Worm (Caenorhabditis elegans): ENCODE results near the gene F55G7.5.
A peak's percentile ranks its signal among the peaks of the same experiment; 100 is the strongest.

Gene F55G7.5

DNA sequence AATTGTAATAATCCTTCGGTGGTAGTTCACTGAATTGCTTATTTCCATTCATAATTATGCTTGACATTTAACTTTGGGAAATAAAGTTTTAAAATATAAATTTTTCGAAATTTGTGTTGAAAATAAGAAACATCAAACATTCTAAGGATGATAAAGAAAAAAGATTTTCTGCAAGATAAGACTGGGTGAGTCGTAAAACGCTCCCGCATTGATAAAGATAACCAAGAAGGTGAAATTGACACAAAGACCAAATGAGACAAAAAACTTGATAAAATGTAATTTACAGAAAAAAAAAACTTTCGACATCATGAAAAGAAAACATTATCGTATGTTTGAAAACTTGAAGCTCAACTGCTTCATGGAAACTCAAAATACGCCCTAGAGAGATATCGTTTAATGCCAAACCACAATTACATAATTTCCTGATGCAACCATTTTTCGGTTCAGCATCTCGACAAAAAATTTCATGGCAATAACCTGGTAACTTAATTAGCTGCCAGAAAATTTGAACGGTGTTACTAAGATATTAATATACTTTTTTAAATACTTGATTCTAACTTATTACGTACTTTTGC lies 29.4 kb upstream of the F55G7.5 start (continued):
- TF ChIP-seq hrde-1 (tag; optimal IDR thresholded peaks at IDR 0.05; ENCODE audit: borderline replicate concordance) (no peak), lin-26 (GFP tag; IDR thresholded peaks at IDR 0.05) (no peak; the same call in 1 of the 2 replicates), ceh-100 (GFP tag; IDR thresholded peaks at IDR 0.05) (peak; percentile 12; the same call in 1 of the 2 replicates), mel-28 (tag; optimal IDR thresholded peaks at IDR 0.05; ENCODE audit: borderline replicate concordance) (no peak), B0261.1 (tag; optimal IDR thresholded peaks at IDR 0.05) (peak; percentile 2), Y53G8AR.9 (GFP tag; conservative IDR thresholded peaks at IDR 0.05) (peak; percentile 52; the same call in 1 of the 2 replicates), ccch-3 (GFP tag; optimal IDR thresholded peaks at IDR 0.05) (no peak), lag-1 (GFP tag; IDR thresholded peaks at IDR 0.05) (no peak), attf-3 (GFP tag; conservative IDR thresholded peaks at IDR 0.05) (no peak), T26A5.8 (tag; optimal IDR thresholded peaks at IDR 0.05) (peak; percentile 11), cebp-1 (GFP tag; IDR thresholded peaks at IDR 0.05) (no peak), cebp-1 (tag; optimal IDR thresholded peaks at IDR 0.05) (peak; percentile 30), gei-17 (GFP tag; optimal IDR thresholded peaks at IDR 0.05) (no peak), nhr-80 (tag; optimal IDR thresholded peaks at IDR 0.05) (peak; percentile 59), bed-1 (GFP tag; IDR thresholded peaks at IDR 0.05) (no peak), rpc-1 (optimal IDR thresholded peaks at IDR 0.05) (no peak), rpc-1 (tag; optimal IDR thresholded peaks at IDR 0.05) (no peak), ztf-6 (GFP tag; IDR thresholded peaks at IDR 0.05) (no peak), Y56A3A.18 (GFP tag; IDR thresholded peaks at IDR 0.05) (peak; percentile 56), egrh-3 (GFP tag; IDR thresholded peaks at IDR 0.05) (no peak), mcd-1 (GFP tag; IDR thresholded peaks at IDR 0.05) (no peak), unc-130 (GFP tag; optimal IDR thresholded peaks at IDR 0.05) (no peak), lin-54 (GFP tag; optimal IDR thresholded peaks at IDR 0.05) (no peak), madf-10 (tag; optimal IDR thresholded peaks at IDR 0.05) (no peak), Y53F4B.3 (GFP tag; IDR thresholded peaks at IDR 0.05) (no peak)

DNA sequence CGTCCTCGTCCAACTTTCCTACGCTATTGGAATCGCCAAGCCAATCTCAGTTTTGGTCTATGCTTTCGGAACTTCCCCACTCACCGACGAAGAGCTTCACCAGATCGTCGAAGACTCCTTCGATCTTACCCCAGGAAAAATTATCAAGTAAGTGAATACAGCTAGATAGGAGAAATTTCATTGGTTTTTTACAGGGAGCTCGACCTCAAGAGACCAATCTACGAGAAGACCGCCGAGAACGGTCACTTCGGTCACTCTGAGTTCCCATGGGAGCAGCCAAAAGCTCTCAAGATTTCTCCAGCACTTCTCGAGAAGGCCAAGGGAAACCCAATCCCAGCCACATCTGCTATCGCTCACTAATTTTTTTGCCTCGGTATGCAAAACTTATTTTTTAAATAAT lies 28.3 kb upstream of the F55G7.5 start:
- TF ChIP-seq B0019.2 (GFP tag; conservative IDR thresholded peaks at IDR 0.05) = no peak
- TF ChIP-seq nhr-120 (GFP tag; IDR thresholded peaks at IDR 0.05) = no peak
- TF ChIP-seq ama-1 (optimal IDR thresholded peaks at IDR 0.05) = no peak
- no peak for TF ChIP-seq ama-1 (GFP tag; optimal IDR thresholded peaks at IDR 0.05)
- no peak for TF ChIP-seq lag-1 (GFP tag; IDR thresholded peaks at IDR 0.05)
- no peak for TF ChIP-seq lsl-1 (GFP tag; optimal IDR thresholded peaks at IDR 0.05)

DNA sequence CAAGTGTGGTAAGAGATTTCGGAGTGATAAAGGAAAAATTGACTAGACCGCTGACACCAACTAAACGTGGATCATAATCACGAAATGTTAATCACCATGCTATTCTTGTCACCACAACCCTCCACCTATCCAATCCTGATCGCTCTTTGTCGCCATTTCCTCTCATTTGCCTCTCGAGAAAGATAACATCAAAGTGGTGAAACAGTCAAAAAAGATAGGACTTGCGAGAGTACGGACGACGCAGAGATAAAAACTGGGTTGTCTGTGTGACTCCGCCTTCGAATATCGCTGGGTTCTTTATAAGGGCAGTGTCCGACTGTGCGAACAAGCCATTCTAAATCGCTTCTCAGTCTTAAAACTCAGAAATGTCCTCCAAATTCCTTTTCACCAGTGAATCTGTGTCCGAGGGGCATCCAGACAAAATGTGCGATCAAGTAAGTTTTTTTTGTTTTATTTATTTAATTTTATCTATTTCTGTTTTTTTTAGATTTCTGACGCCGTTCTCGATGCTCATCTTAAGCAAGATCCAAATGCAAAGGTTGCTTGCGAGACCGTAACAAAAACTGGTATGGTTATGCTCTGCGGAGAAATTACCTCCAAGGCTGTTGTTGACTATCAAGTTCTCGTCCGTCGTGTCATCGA lies 27.1 kb upstream of the F55G7.5 start, which contains the start of gene sams-1:
TSS of gene sams-1 (plus strand) at position 300 of the 642 bp plus-strand sequence.
- TF ChIP-seq mcd-1 (GFP tag; IDR thresholded peaks at IDR 0.05) = no peak
- 0 out of 2 replicates have a peak, but pooled peaks have one; percentile 6 for TF ChIP-seq dox-1 (GFP tag; IDR thresholded peaks at IDR 0.05)
- TF ChIP-seq chd-7 (tag; optimal IDR thresholded peaks at IDR 0.05) = no peak
- no peak for TF ChIP-seq rpc-1 (optimal IDR thresholded peaks at IDR 0.05)
- TF ChIP-seq rpc-1 (tag; optimal IDR thresholded peaks at IDR 0.05) = no peak
- TF ChIP-seq madf-10 (tag; optimal IDR thresholded peaks at IDR 0.05) = no peak
- no peak for TF ChIP-seq mes-4 (tag; optimal IDR thresholded peaks at IDR 0.05)
- no peak for TF ChIP-seq B0336.3 (GFP tag; IDR thresholded peaks at IDR 0.05)
- TF ChIP-seq ztf-26 (tag; optimal IDR thresholded peaks at IDR 0.05) = no peak
- TF ChIP-seq nfya-1 (tag; optimal IDR thresholded peaks at IDR 0.05; ENCODE audit: borderline replicate concordance, insufficient read depth) = no peak
- no peak for TF ChIP-seq nhr-120 (GFP tag; IDR thresholded peaks at IDR 0.05)
- no peak for TF ChIP-seq sptf-2 (GFP tag; optimal IDR thresholded peaks at IDR 0.05)
- TF ChIP-seq nhr-90 (tag; optimal IDR thresholded peaks at IDR 0.05) = no peak
- no peak for TF ChIP-seq die-1 (tag; optimal IDR thresholded peaks at IDR 0.05)
- TF ChIP-seq ama-1 (optimal IDR thresholded peaks at IDR 0.05) = peak; percentile 77
- TF ChIP-seq ama-1 (GFP tag; optimal IDR thresholded peaks at IDR 0.05) = no peak
- no peak for TF ChIP-seq efl-1 (GFP tag; optimal IDR thresholded peaks at IDR 0.05)
- no peak for TF ChIP-seq rcor-1 (GFP tag; IDR thresholded peaks at IDR 0.05)
- no peak for TF ChIP-seq egl-18 (GFP tag; IDR thresholded peaks at IDR 0.05)
- peak; percentile 8 for TF ChIP-seq nhr-80 (tag; optimal IDR thresholded peaks at IDR 0.05)
- no peak for TF ChIP-seq F52B5.7 (tag; optimal IDR thresholded peaks at IDR 0.05)
- no peak for TF ChIP-seq hmg-20 (GFP tag; IDR thresholded peaks at IDR 0.05)
- no peak for TF ChIP-seq ceh-91 (GFP tag; IDR thresholded peaks at IDR 0.05)
